Worm (Caenorhabditis elegans) whole organism, L3 larva: ENCODE data around the gene D1086.2.

Experiments
- ZK546.5 ChIP-seq: sonication (generic microtip); optimal IDR thresholded peaks from 2 replicates; lab custom pipeline; 2017; ENCODE audit warnings: missing biosample characterization, missing genetic modification characterization
- aly-2 ChIP-seq: fragments of 150-350 bp; optimal IDR thresholded peaks from 2 replicates; lab custom pipeline; 2014; ENCODE audit warnings: missing biosample characterization, missing genetic modification characterization
- ama-1 ChIP-seq: fragments of 150-350 bp; optimal IDR thresholded peaks from 2 replicates; lab custom pipeline; 2018
- ceh-16 ChIP-seq: sonication (generic microtip); optimal IDR thresholded peaks from 2 replicates; lab custom pipeline; 2017; ENCODE audit warnings: missing biosample characterization, missing genetic modification characterization
- ceh-28 ChIP-seq: fragments of 150-350 bp; optimal IDR thresholded peaks from 2 replicates; lab custom pipeline; 2014; ENCODE audit warnings: missing biosample characterization, missing genetic modification reagents, missing genetic modification characterization
- ceh-82 ChIP-seq: fragments of 150-350 bp; optimal IDR thresholded peaks from 2 replicates; lab custom pipeline; 2014; ENCODE audit warnings: missing biosample characterization, missing genetic modification characterization
- ceh-9 ChIP-seq: sonication (generic microtip); optimal IDR thresholded peaks from 2 replicates; lab custom pipeline; 2018; ENCODE audit warnings: missing biosample characterization, missing genetic modification characterization
- daf-12 ChIP-seq: fragments of 150-350 bp; optimal IDR thresholded peaks from 2 replicates; lab custom pipeline; 2014; ENCODE audit warnings: missing biosample characterization, missing genetic modification reagents, missing genetic modification characterization
- egl-27 ChIP-seq: sonication (generic microtip); optimal IDR thresholded peaks from 4 replicates; lab custom pipeline; 2017; ENCODE audit warnings: missing biosample characterization, missing genetic modification reagents, missing genetic modification characterization
- egl-5 ChIP-seq: fragments of 150-350 bp; optimal IDR thresholded peaks from 2 replicates; lab custom pipeline; 2017; ENCODE audit warnings: missing biosample characterization, missing genetic modification reagents, missing genetic modification characterization, inconsistent platforms
- elt-1 ChIP-seq: fragments of 150-350 bp; optimal IDR thresholded peaks from 2 replicates; lab custom pipeline; 2014; ENCODE audit warnings: missing biosample characterization, missing genetic modification characterization
- elt-2 ChIP-seq: sonication (generic microtip); optimal IDR thresholded peaks from 2 replicates; lab custom pipeline; 2016; ENCODE audit warnings: missing genetic modification reagents, mild to moderate bottlenecking, missing genetic modification characterization, missing compliant biosample characterization
- elt-3 ChIP-seq, 3 experiments: fragments of 150-350 bp in 1 of 3; sonication (generic microtip) in 2 of 3; optimal IDR thresholded peaks; 2 replicates in 2 of 3; 4 replicates in 1 of 3; lab custom pipeline; 2014 to 2017; ENCODE audit warnings: missing biosample characterization in 3 of 3, missing genetic modification characterization in 3 of 3
- eor-1 ChIP-seq, 2 experiments: fragments of 150-350 bp; optimal IDR thresholded peaks; 2 replicates each; lab custom pipeline; 2014 to 2018; ENCODE audit warnings: missing biosample characterization in 2 of 2, missing genetic modification characterization in 2 of 2
- fkh-10 ChIP-seq: sonication (generic microtip); optimal IDR thresholded peaks from 2 replicates; lab custom pipeline; 2017; ENCODE audit warnings: missing biosample characterization, missing genetic modification reagents, missing genetic modification characterization
- hmg-11 ChIP-seq: sonication (generic microtip); optimal IDR thresholded peaks from 2 replicates; lab custom pipeline; 2016; ENCODE audit warnings: missing genetic modification characterization, missing compliant biosample characterization
- jun-1 ChIP-seq: fragments of 150-350 bp; optimal IDR thresholded peaks from 2 replicates; lab custom pipeline; 2014; ENCODE audit warnings: missing biosample characterization, missing genetic modification reagents, missing genetic modification characterization
- lin-15B ChIP-seq: fragments of 150-350 bp; optimal IDR thresholded peaks from 2 replicates; lab custom pipeline; 2014; ENCODE audit warnings: missing biosample characterization, missing genetic modification characterization
- lin-39 ChIP-seq: fragments of 150-350 bp; optimal IDR thresholded peaks from 2 replicates; lab custom pipeline; 2018; ENCODE audit warnings: missing biosample characterization, missing genetic modification reagents, missing genetic modification characterization
- lsy-12 ChIP-seq: sonication (generic microtip); optimal IDR thresholded peaks from 2 replicates; lab custom pipeline; 2016; ENCODE audit warnings: mild to moderate bottlenecking, missing genetic modification characterization, missing compliant biosample characterization
- mdl-1 ChIP-seq: fragments of 150-350 bp; optimal IDR thresholded peaks from 2 replicates; lab custom pipeline; 2014; ENCODE audit warnings: missing biosample characterization, missing genetic modification characterization
- mml-1 ChIP-seq: fragments of 150-350 bp; sonication (generic microtip); optimal IDR thresholded peaks from 3 replicates; lab custom pipeline; 2014; ENCODE audit warnings: missing biosample characterization, missing genetic modification characterization
- nfya-1 ChIP-seq: sonication (generic microtip); optimal IDR thresholded peaks from 2 replicates; lab custom pipeline; 2017; ENCODE audit warnings: missing genetic modification characterization, mild to moderate bottlenecking, missing compliant biosample characterization, antibody characterized with exemption, moderate library complexity; ENCODE audit not compliant: insufficient read depth
- nhr-23 ChIP-seq: fragments of 150-350 bp; optimal IDR thresholded peaks from 2 replicates; lab custom pipeline; 2014; ENCODE audit warnings: missing biosample characterization, missing genetic modification reagents, missing genetic modification characterization
- nhr-237 ChIP-seq: fragments of 150-350 bp; optimal IDR thresholded peaks from 2 replicates; lab custom pipeline; 2014; ENCODE audit warnings: missing biosample characterization, missing genetic modification characterization
- nhr-25 ChIP-seq: sonication (generic microtip); optimal IDR thresholded peaks from 2 replicates; lab custom pipeline; 2017; ENCODE audit warnings: missing biosample characterization, missing genetic modification characterization
- nhr-28 ChIP-seq: fragments of 150-350 bp; optimal IDR thresholded peaks from 2 replicates; lab custom pipeline; 2014; ENCODE audit warnings: missing biosample characterization, missing genetic modification characterization
- nhr-43 ChIP-seq: sonication (generic microtip); optimal IDR thresholded peaks from 2 replicates; lab custom pipeline; 2016; ENCODE audit warnings: mild to moderate bottlenecking, missing genetic modification characterization, missing compliant biosample characterization; ENCODE audit not compliant: poor library complexity, severe bottlenecking
- nhr-67 ChIP-seq: fragments of 150-350 bp; optimal IDR thresholded peaks from 2 replicates; lab custom pipeline; 2014; ENCODE audit warnings: missing biosample characterization, missing genetic modification characterization
- nhr-76 ChIP-seq: fragments of 150-350 bp; sonication (generic microtip); optimal IDR thresholded peaks from 5 replicates; lab custom pipeline; 2014; ENCODE audit warnings: missing biosample characterization, missing genetic modification characterization
- nhr-77 ChIP-seq: fragments of 150-350 bp; optimal IDR thresholded peaks from 2 replicates; lab custom pipeline; 2014; ENCODE audit warnings: missing biosample characterization, missing genetic modification characterization
- sea-2 ChIP-seq: fragments of 150-350 bp; sonication (generic microtip); optimal IDR thresholded peaks from 4 replicates; lab custom pipeline; 2014; ENCODE audit warnings: missing biosample characterization, missing genetic modification reagents, missing genetic modification characterization
- unc-62 ChIP-seq: fragments of 150-350 bp; sonication (generic microtip); optimal IDR thresholded peaks from 4 replicates; lab custom pipeline; 2014; ENCODE audit warnings: missing biosample characterization, missing genetic modification reagents, missing genetic modification characterization
- zag-1 ChIP-seq: fragments of 150-350 bp; optimal IDR thresholded peaks from 2 replicates; lab custom pipeline; 2014; ENCODE audit warnings: missing biosample characterization, missing genetic modification characterization
- ztf-4 ChIP-seq: fragments of 150-350 bp; optimal IDR thresholded peaks from 2 replicates; lab custom pipeline; 2014; ENCODE audit warnings: missing biosample characterization, missing genetic modification characterization

D1086.2 gene

DNA sequence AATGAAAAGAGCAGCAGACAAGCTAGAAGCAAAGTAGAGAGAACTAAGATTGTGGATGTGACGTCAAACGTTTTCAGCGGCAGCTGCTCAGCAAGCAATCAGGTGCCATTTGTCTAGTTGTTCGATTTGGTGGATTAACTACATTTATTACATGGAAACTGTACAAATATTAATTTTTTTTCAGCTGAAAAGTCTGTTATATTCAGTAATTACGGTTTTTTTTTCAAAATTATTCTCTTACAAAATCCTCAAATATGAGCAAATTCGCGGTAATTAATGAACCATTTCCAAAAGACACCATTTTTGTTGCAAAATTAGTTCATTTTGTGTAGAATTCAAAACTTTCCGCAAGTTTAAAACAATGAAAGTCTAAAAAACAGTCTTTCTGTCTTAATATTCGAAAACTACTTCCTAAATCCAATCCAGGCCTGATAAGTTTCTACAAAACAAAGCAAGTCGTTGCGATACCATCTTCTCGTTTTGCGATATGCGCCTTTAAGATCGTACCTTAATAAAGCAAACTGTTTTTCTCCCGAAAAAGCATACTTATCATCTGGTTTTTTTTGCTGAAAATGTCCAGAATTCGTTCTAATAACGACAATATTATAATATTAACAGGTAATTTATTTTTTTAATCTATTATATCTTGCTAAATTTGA lies 8.0 kb downstream of the D1086.2 start, which contains the start of the genes D1086.5 and him-5:
Gene D1086.5, minus strand, starts transcription at position 51 of the 659 bp plus-strand sequence.
Gene him-5, plus strand, starts transcription at position 118 of the 659 bp plus-strand sequence.
- no peak for TF ChIP-seq unc-62 (GFP tag; lab: Kevin White, UChicago)
- TF ChIP-seq elt-1 (tag; lab: Kevin White, UChicago) = no peak
- no peak for TF ChIP-seq elt-2
- no peak for TF ChIP-seq ZK546.5
- TF ChIP-seq daf-12 (tag; lab: Kevin White, UChicago) = no peak
- TF ChIP-seq nhr-237 (tag; lab: Kevin White, UChicago) = no peak
- TF ChIP-seq fkh-10 (GFP tag; lab: Kevin White, UChicago) = no peak
- no peak for TF ChIP-seq ceh-28 (tag; lab: Kevin White, UChicago)
- TF ChIP-seq ztf-4 (tag; lab: Kevin White, UChicago) = no peak
- no peak for TF ChIP-seq ceh-82 (tag; lab: Kevin White, UChicago)
- no peak for TF ChIP-seq nhr-43 (tag; lab: Kevin White, UChicago)
- TF ChIP-seq egl-5 (tag; lab: Kevin White, UChicago) = no peak
- TF ChIP-seq elt-3 (tag; optimal IDR thresholded peaks at IDR 0.05; lab: Kevin White, UChicago) = no peak
- no peak for TF ChIP-seq ama-1 (lab: Kevin White, UChicago)
- TF ChIP-seq egl-27 = no peak
- TF ChIP-seq lin-39 (tag; lab: Kevin White, UChicago) = no peak
- TF ChIP-seq nhr-67 (tag; lab: Kevin White, UChicago) = no peak

DNA sequence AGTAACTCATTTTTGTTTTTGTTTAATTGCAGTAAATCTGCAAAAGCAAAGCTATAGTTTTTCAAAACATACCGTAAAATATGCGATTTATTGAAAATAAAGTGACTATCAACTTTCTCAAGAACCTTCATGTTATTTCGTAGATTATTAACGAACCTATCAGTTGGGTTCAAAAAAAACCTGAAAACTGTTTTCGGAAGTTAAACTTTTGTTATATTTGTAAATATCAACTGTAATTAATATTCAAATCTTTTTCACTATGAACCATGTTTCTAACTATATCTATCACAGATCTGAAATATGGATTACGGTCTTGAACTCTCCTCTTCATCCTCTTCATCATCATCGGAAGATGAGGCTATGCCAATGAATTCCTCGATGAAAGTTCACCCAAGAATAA lies 10.4 kb downstream of the D1086.2 start, which contains the start of gene D1086.19:
Gene D1086.19, plus strand, starts transcription at position 301 of the 400 bp plus-strand sequence.
- TF ChIP-seq nhr-25 (tag; lab: Kevin White, UChicago) (no peak), mml-1 (tag; lab: Kevin White, UChicago) (no peak), nfya-1 (tag; lab: Kevin White, UChicago) (no peak), lin-15B (tag; lab: Kevin White, UChicago) (no peak), nhr-77 (tag; lab: Kevin White, UChicago) (no peak), jun-1 (tag; lab: Kevin White, UChicago) (no peak), zag-1 (tag; lab: Kevin White, UChicago) (no peak), unc-62 (GFP tag; lab: Kevin White, UChicago) (no peak), aly-2 (tag; lab: Kevin White, UChicago) (no peak), egl-5 (tag; lab: Kevin White, UChicago) (no peak), ceh-9 (tag; lab: Kevin White, UChicago) (no peak), lsy-12 (tag; lab: Kevin White, UChicago) (no peak), elt-2 (no peak), ZK546.5 (no peak), nhr-28 (tag; lab: Kevin White, UChicago) (no peak), mdl-1 (no peak), nhr-76 (tag; lab: Kevin White, UChicago) (no peak)

DNA sequence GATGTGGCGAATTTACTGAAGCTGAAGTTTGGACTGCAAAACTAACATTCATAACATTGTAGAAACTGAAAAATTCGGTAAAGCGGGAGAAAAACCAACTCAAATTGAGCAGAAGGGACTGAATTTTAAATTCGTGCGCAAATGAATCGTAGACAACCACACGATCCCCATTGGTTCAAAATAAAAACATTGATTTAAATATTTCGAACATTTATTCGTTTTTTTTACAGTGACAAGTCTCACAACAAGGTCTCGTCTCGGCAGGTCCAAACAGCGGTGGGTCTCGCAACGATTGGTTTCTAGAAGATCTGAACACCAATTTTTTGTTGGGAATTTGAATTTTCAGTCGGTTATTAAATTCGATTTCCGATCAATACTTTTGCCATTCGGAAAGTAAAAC lies 12.9 kb downstream of the D1086.2 start, which contains the start of gene D1086.18:
Gene D1086.18, plus strand, starts transcription at position 301 of the 400 bp plus-strand sequence.
- TF ChIP-seq nhr-23 (tag; lab: Kevin White, UChicago) (no peak), ceh-16 (tag; lab: Kevin White, UChicago) (no peak), nfya-1 (tag; lab: Kevin White, UChicago) (no peak), eor-1 (tag; optimal IDR thresholded peaks at IDR 0.05; lab: Kevin White, UChicago) (no peak), nhr-76 (tag; lab: Kevin White, UChicago) (no peak), ZK546.5 (no peak), nhr-237 (tag; lab: Kevin White, UChicago) (no peak), jun-1 (tag; lab: Kevin White, UChicago) (no peak), egl-27 (no peak), mdl-1 (no peak), elt-3 (tag; optimal IDR thresholded peaks at IDR 0.05; lab: Kevin White, UChicago) (no peak), zag-1 (tag; lab: Kevin White, UChicago) (no peak), aly-2 (tag; lab: Kevin White, UChicago) (no peak), elt-2 (no peak), nhr-28 (tag; lab: Kevin White, UChicago) (no peak), hmg-11 (tag; lab: Kevin White, UChicago) (no peak), ztf-4 (tag; lab: Kevin White, UChicago) (no peak), ama-1 (lab: Kevin White, UChicago) (no peak), nhr-67 (tag; lab: Kevin White, UChicago) (no peak), sea-2 (GFP tag; lab: Kevin White, UChicago) (no peak)
